Worm (Caenorhabditis elegans): ENCODE results near the gene hmg-1.2.

Gene hmg-1.2

ce11 chrIII:6272868-6273267 is 7.3 kb upstream of the hmg-1.2 start, which contains the start of gene C18F10.2:
Gene C18F10.2 (plus strand): TSS chrIII:6273168.
- no peak for TF ChIP-seq fos-1 (tag; optimal IDR thresholded peaks at IDR 0.05)
- no peak for TF ChIP-seq elt-3 (tag; optimal IDR thresholded peaks at IDR 0.05)
- no peak for TF ChIP-seq unc-55 (GFP tag; optimal IDR thresholded peaks at IDR 0.05)
- TF ChIP-seq nhr-21 (tag; optimal IDR thresholded peaks at IDR 0.05): no peak
- no peak for TF ChIP-seq mbf-1 (tag; optimal IDR thresholded peaks at IDR 0.05)
- TF ChIP-seq skn-1 (tag; optimal IDR thresholded peaks at IDR 0.05): no peak
- TF ChIP-seq ztf-11 (tag; optimal IDR thresholded peaks at IDR 0.05): no peak
- no peak for TF ChIP-seq ama-1 (optimal IDR thresholded peaks at IDR 0.05)
- no peak for TF ChIP-seq ztf-1 (GFP tag; conservative IDR thresholded peaks at IDR 0.05)
- TF ChIP-seq alr-1 (tag; optimal IDR thresholded peaks at IDR 0.05): no peak
- no peak for TF ChIP-seq lsy-2 (tag; optimal IDR thresholded peaks at IDR 0.05)
- no peak for TF ChIP-seq snpc-4 (tag; optimal IDR thresholded peaks at IDR 0.05)
- no peak for TF ChIP-seq nhr-23 (tag; optimal IDR thresholded peaks at IDR 0.05)
- TF ChIP-seq ZK546.5 (tag; optimal IDR thresholded peaks at IDR 0.05): no peak
- TF ChIP-seq crh-2 (tag; optimal IDR thresholded peaks at IDR 0.05): no peak
- no peak for TF ChIP-seq lin-11 (tag; optimal IDR thresholded peaks at IDR 0.05)

ce11 chrIII:6278301-6278827 is 1.8 kb upstream of the hmg-1.2 start, which contains the start of gene C18F10.7:
Gene C18F10.7 (minus strand): TSS chrIII:6278351.
- TF ChIP-seq mdl-1 (tag; optimal IDR thresholded peaks at IDR 0.05): peak; percentile 85 to 90
- peak; percentile 30 for TF ChIP-seq sma-3 (GFP tag; optimal IDR thresholded peaks at IDR 0.05)
- no peak for TF ChIP-seq ztf-4 (tag; optimal IDR thresholded peaks at IDR 0.05)
- no peak for TF ChIP-seq unc-62 (GFP tag; optimal IDR thresholded peaks at IDR 0.05)
- peak; percentile 74 for TF ChIP-seq unc-55 (GFP tag; optimal IDR thresholded peaks at IDR 0.05)
- TF ChIP-seq lin-13 (GFP tag; optimal IDR thresholded peaks at IDR 0.05): peak; percentile 49
- TF ChIP-seq gmeb-1 (tag; optimal IDR thresholded peaks at IDR 0.05): peak; percentile 63
- TF ChIP-seq ceh-16 (tag; optimal IDR thresholded peaks at IDR 0.05): no peak
- TF ChIP-seq nhr-129 (tag; optimal IDR thresholded peaks at IDR 0.05): peak; percentile 57
- peak; percentile 54 for TF ChIP-seq fos-1 (tag; optimal IDR thresholded peaks at IDR 0.05)
- no peak for TF ChIP-seq nhr-21 (tag; optimal IDR thresholded peaks at IDR 0.05)
- peak; percentile 70 for TF ChIP-seq F13H6.1 (tag; optimal IDR thresholded peaks at IDR 0.05)
- TF ChIP-seq egl-27 (tag; optimal IDR thresholded peaks at IDR 0.05): peak; percentile 55
- TF ChIP-seq lin-39 (tag; optimal IDR thresholded peaks at IDR 0.05): no peak
- peak; percentile 25 for TF ChIP-seq snpc-4 (tag; optimal IDR thresholded peaks at IDR 0.05)
- peak; percentile 80 for TF ChIP-seq sem-4 (tag; optimal IDR thresholded peaks at IDR 0.05)
- TF ChIP-seq crh-2 (tag; optimal IDR thresholded peaks at IDR 0.05): peak; percentile 66
- no peak for TF ChIP-seq alr-1 (tag; optimal IDR thresholded peaks at IDR 0.05)
- peak; percentile 91 for TF ChIP-seq sma-9 (GFP tag; optimal IDR thresholded peaks at IDR 0.05)
- TF ChIP-seq sma-9 (tag; optimal IDR thresholded peaks at IDR 0.05): no peak
- TF ChIP-seq mab-5 (tag; optimal IDR thresholded peaks at IDR 0.05): peak; percentile 61
- TF ChIP-seq C34F6.9 (tag; optimal IDR thresholded peaks at IDR 0.05): peak; percentile 87
- TF ChIP-seq aly-2 (tag; optimal IDR thresholded peaks at IDR 0.05): no peak
- TF ChIP-seq lsy-2 (tag; optimal IDR thresholded peaks at IDR 0.05): peak in 1 of 2 experiments; percentile 80
- TF ChIP-seq R02D3.7 (tag; optimal IDR thresholded peaks at IDR 0.05): peak; percentile 2

DNA sequence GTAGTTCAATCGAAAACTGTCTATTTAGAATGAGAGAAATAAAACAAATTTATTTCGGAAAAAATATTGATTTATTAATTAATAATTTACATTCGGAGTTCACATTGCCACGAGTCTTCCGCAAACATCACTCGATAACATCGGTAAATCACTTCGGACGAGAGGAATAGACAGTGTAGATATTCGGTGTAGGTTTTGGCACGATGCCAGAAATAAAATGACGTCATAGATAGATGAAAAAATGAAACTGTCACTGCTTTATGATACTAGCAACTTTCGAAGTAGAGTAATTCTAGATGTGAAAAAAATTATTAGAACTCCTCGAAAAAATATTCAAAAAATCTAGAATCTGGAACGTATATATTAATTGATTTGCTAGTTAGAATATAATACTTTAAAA is 727 bp upstream of the hmg-1.2 start:
- peak; percentile 3 for TF ChIP-seq sma-9 (GFP tag; optimal IDR thresholded peaks at IDR 0.05)
- no peak for TF ChIP-seq sma-9 (tag; optimal IDR thresholded peaks at IDR 0.05)
- TF ChIP-seq nhr-12 (tag; optimal IDR thresholded peaks at IDR 0.05): no peak

DNA sequence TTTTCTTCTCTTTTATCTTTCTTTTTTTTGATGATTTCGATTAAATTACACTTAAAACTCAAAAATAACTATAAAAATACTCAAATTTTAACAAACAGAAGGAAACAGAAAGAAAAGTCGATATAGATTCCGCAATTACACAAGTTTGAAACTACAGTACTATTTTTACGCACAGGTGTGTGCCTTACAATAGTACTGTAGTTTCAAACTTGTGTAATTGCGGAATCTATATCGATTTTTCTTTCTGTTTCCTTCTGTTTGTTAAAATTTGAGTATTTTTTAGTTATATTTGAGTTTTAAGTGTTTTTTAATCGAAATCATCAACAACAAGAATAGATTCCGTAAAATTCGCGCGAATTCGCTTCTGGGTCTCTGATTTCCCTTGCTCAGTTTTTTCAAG is 2.8 kb downstream of the hmg-1.2 start:
- TF ChIP-seq sma-3 (GFP tag; optimal IDR thresholded peaks at IDR 0.05) (no peak), C34F6.9 (tag; optimal IDR thresholded peaks at IDR 0.05) (no peak), egl-27 (tag; optimal IDR thresholded peaks at IDR 0.05) (no peak), nhr-23 (tag; optimal IDR thresholded peaks at IDR 0.05) (no peak), ZK546.5 (tag; optimal IDR thresholded peaks at IDR 0.05) (no peak)

DNA sequence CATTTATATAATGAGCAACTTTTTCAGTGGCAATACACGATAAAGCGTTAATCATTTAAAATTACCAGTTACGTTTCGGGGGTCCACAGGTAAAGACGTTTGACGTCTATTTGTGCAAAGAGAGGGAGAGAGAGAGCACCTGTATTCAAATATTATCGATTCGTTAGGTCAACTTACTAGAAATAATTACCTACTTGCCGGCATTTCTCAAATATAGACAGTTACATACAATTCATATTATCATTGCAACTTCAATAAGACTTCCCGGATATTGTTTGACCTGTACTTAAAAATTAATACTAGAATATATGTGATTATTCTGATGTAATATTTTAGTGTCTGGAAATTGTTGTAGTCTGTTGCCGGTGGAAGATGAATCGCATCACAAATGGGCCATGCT is 5.7 kb downstream of the hmg-1.2 start, which contains the start of gene gadr-3:
Gene gadr-3 (minus strand): TSS at position 101 of the 400 bp plus-strand sequence.
- TF ChIP-seq alr-1 (tag; optimal IDR thresholded peaks at IDR 0.05) (no peak), nhr-237 (tag; optimal IDR thresholded peaks at IDR 0.05) (no peak), F13H6.1 (tag; optimal IDR thresholded peaks at IDR 0.05) (no peak), ztf-11 (tag; optimal IDR thresholded peaks at IDR 0.05) (no peak), C34F6.9 (tag; optimal IDR thresholded peaks at IDR 0.05) (no peak), peb-1 (tag; optimal IDR thresholded peaks at IDR 0.05) (no peak), mab-5 (tag; optimal IDR thresholded peaks at IDR 0.05) (no peak), nhr-21 (tag; optimal IDR thresholded peaks at IDR 0.05) (no peak), lin-13 (GFP tag; optimal IDR thresholded peaks at IDR 0.05) (no peak), elt-1 (tag; optimal IDR thresholded peaks at IDR 0.05) (no peak), lin-11 (tag; optimal IDR thresholded peaks at IDR 0.05) (no peak), lin-39 (tag; optimal IDR thresholded peaks at IDR 0.05) (no peak)

Measured in whole organism, L2 larva.